Worm (Caenorhabditis elegans) whole organism, L1 larva: ENCODE measurements around the gene ZK1010.10.

ENCODE experiments used
- Y116A8C.19 ChIP-seq: sonication (generic microtip); optimal IDR thresholded peaks from 2 replicates; lab custom pipeline; 2016; ENCODE audit warnings: missing compliant biosample characterization, missing genetic modification characterization, borderline replicate concordance
- aha-1 ChIP-seq: fragments of 150-350 bp; optimal IDR thresholded peaks from 2 replicates; lab custom pipeline; 2014; ENCODE audit warnings: missing biosample characterization, missing genetic modification characterization
- ama-1 ChIP-seq: fragments of 150-350 bp; optimal IDR thresholded peaks from 2 replicates; lab custom pipeline; 2014
- ceh-8 ChIP-seq: fragments of 200-800 bp; sonication (Bioruptor generic); optimal IDR thresholded peaks from 2 replicates; lab custom pipeline; 2018; ENCODE audit warnings: mild to moderate bottlenecking, missing genetic modification characterization, moderate library complexity, missing compliant biosample characterization
- ces-1 ChIP-seq: fragments of 150-350 bp; optimal IDR thresholded peaks from 2 replicates; lab custom pipeline; 2014; ENCODE audit warnings: missing biosample characterization, missing genetic modification reagents, missing genetic modification characterization
- efl-3 ChIP-seq: fragments of 200-800 bp; sonication (Bioruptor generic); optimal IDR thresholded peaks from 2 replicates; lab custom pipeline; 2018; ENCODE audit warnings: mild to moderate bottlenecking, missing genetic modification characterization, missing compliant biosample characterization
- egl-13 ChIP-seq: sonication (generic microtip); optimal IDR thresholded peaks from 2 replicates; lab custom pipeline; 2016; ENCODE audit warnings: missing genotype, missing genetic modification reagents, missing genetic modification characterization, missing compliant biosample characterization
- egl-27 ChIP-seq, 2 experiments: fragments of 150-350 bp in 1 of 2; sonication (generic microtip); optimal IDR thresholded peaks; 3 replicates each; lab custom pipeline; 2017 to 2018; ENCODE audit warnings: missing biosample characterization in 2 of 2, missing genetic modification characterization in 2 of 2, missing genetic modification reagents in 2 of 2
- elt-2 ChIP-seq: sonication (generic microtip); optimal IDR thresholded peaks from 2 replicates; lab custom pipeline; 2016; ENCODE audit warnings: missing genetic modification characterization, mild to moderate bottlenecking, inconsistent platforms, missing compliant biosample characterization, missing genetic modification reagents
- ets-5 ChIP-seq: fragments of 200-800 bp; sonication (Bioruptor generic); IDR thresholded peaks from 2 replicates; pipeline ENCODE4 v1.3.6; 2022; ENCODE audit warnings: missing genetic modification characterization, missing compliant biosample characterization
- fkh-10 ChIP-seq: sonication (generic microtip); optimal IDR thresholded peaks from 2 replicates; lab custom pipeline; 2017; ENCODE audit warnings: missing biosample characterization, missing genetic modification reagents, missing genetic modification characterization
- fos-1 ChIP-seq: fragments of 150-350 bp; optimal IDR thresholded peaks from 2 replicates; lab custom pipeline; 2014; ENCODE audit warnings: missing biosample characterization, missing genetic modification characterization
- grh-1 ChIP-seq: fragments of 200-800 bp; sonication (Bioruptor generic); IDR thresholded peaks from 2 replicates; pipeline ENCODE4 v1.3.6; 2022; ENCODE audit warnings: missing genetic modification reagents, missing genetic modification characterization, missing compliant biosample characterization
- irx-1 ChIP-seq: sonication (generic microtip); optimal IDR thresholded peaks from 2 replicates; lab custom pipeline; 2016; ENCODE audit warnings: missing genetic modification characterization, missing compliant biosample characterization
- lin-13 ChIP-seq: fragments of 150-350 bp; optimal IDR thresholded peaks from 2 replicates; lab custom pipeline; 2014; ENCODE audit warnings: missing biosample characterization, missing genetic modification reagents, missing genetic modification characterization
- lin-14 ChIP-seq: fragments of 200-800 bp; sonication (Bioruptor generic); optimal IDR thresholded peaks from 2 replicates; lab custom pipeline; 2018; ENCODE audit warnings: mild to moderate bottlenecking, missing genetic modification characterization, moderate library complexity, missing compliant biosample characterization
- lin-35 ChIP-seq, 2 experiments: fragments of 150-350 bp; optimal IDR thresholded peaks; 2 replicates each; lab custom pipeline; 2014; ENCODE audit warnings: missing biosample characterization in 2 of 2, missing genetic modification characterization in 2 of 2, missing genetic modification reagents in 2 of 2
- lin-39 ChIP-seq: fragments of 150-350 bp; optimal IDR thresholded peaks from 2 replicates; lab custom pipeline; 2014; ENCODE audit warnings: missing biosample characterization, missing genetic modification reagents, missing genetic modification characterization
- lir-3 ChIP-seq: sonication (generic microtip); optimal IDR thresholded peaks from 2 replicates; lab custom pipeline; 2016; ENCODE audit warnings: mild to moderate bottlenecking, missing genetic modification characterization, moderate library complexity, missing compliant biosample characterization; ENCODE audit not compliant: poor library complexity
- lsy-2 ChIP-seq, 2 experiments: fragments of 150-350 bp; optimal IDR thresholded peaks; 2 replicates each; lab custom pipeline; 2014; ENCODE audit warnings: missing biosample characterization in 2 of 2, missing genetic modification characterization in 2 of 2
- mef-2 ChIP-seq: fragments of 150-350 bp; optimal IDR thresholded peaks from 2 replicates; lab custom pipeline; 2014; ENCODE audit warnings: missing biosample characterization, missing genetic modification characterization
- nhr-12 ChIP-seq: sonication (generic microtip); optimal IDR thresholded peaks from 2 replicates; lab custom pipeline; 2017; ENCODE audit warnings: missing biosample characterization, missing genetic modification characterization
- nhr-19 ChIP-seq: fragments of 200-800 bp; sonication (Bioruptor generic); conservative IDR thresholded peaks from 2 replicates; pipeline ENCODE4 v1.3.6; 2022; ENCODE audit warnings: missing genetic modification characterization, missing compliant biosample characterization
- nhr-20 ChIP-seq: sonication (generic microtip); optimal IDR thresholded peaks from 2 replicates; lab custom pipeline; 2016; ENCODE audit warnings: mild to moderate bottlenecking, missing genetic modification characterization, missing compliant biosample characterization
- nhr-28 ChIP-seq: fragments of 150-350 bp; optimal IDR thresholded peaks from 2 replicates; lab custom pipeline; 2014; ENCODE audit warnings: missing biosample characterization, missing genetic modification characterization
- nhr-47 ChIP-seq: sonication (generic microtip); optimal IDR thresholded peaks from 2 replicates; lab custom pipeline; 2016; ENCODE audit warnings: mild to moderate bottlenecking, missing genetic modification characterization, moderate library complexity, missing compliant biosample characterization
- nhr-71 ChIP-seq: sonication (generic microtip); optimal IDR thresholded peaks from 2 replicates; lab custom pipeline; 2016; ENCODE audit warnings: mild to moderate bottlenecking, missing genetic modification characterization, moderate library complexity, missing compliant biosample characterization
- nhr-84 ChIP-seq: sonication (generic microtip); optimal IDR thresholded peaks from 2 replicates; lab custom pipeline; 2017; ENCODE audit warnings: missing biosample characterization, missing genetic modification characterization
- nhr-85 ChIP-seq: sonication (generic microtip); peaks from one replicate; lab custom pipeline; 2016; ENCODE audit warnings: missing genetic modification characterization, inconsistent platforms, missing compliant biosample characterization
- pag-3 ChIP-seq: sonication (generic microtip); optimal IDR thresholded peaks from 2 replicates; lab custom pipeline; 2017; ENCODE audit warnings: missing genetic modification characterization, mild to moderate bottlenecking, missing compliant biosample characterization, antibody characterized with exemption, borderline replicate concordance; ENCODE audit not compliant: insufficient read depth
- pax-3 ChIP-seq: fragments of 200-800 bp; sonication (Bioruptor generic); optimal IDR thresholded peaks from 2 replicates; lab custom pipeline; 2018; ENCODE audit warnings: mild to moderate bottlenecking, missing genetic modification characterization, moderate library complexity, missing compliant biosample characterization
- pqm-1 ChIP-seq: sonication (generic microtip); optimal IDR thresholded peaks from 3 replicates; lab custom pipeline; 2017; ENCODE audit warnings: missing biosample characterization, missing genetic modification characterization
- rnt-1 ChIP-seq: sonication (generic microtip); optimal IDR thresholded peaks from 2 replicates; lab custom pipeline; 2016; ENCODE audit warnings: mild to moderate bottlenecking, missing genetic modification characterization, moderate library complexity, missing compliant biosample characterization
- snpc-4 ChIP-seq: fragments of 150-350 bp; optimal IDR thresholded peaks from 2 replicates; lab custom pipeline; 2014; ENCODE audit warnings: missing biosample characterization, missing genetic modification characterization
- snu-23 ChIP-seq: sonication (generic microtip); optimal IDR thresholded peaks from 2 replicates; lab custom pipeline; 2016; ENCODE audit warnings: missing genetic modification characterization, missing compliant biosample characterization
- sup-37 ChIP-seq: fragments of 200-800 bp; sonication (Bioruptor generic); optimal IDR thresholded peaks from 2 replicates; lab custom pipeline; 2018; ENCODE audit warnings: mild to moderate bottlenecking, missing genetic modification characterization, missing compliant biosample characterization
- tlp-1 ChIP-seq: fragments of 150-350 bp; optimal IDR thresholded peaks from 2 replicates; lab custom pipeline; 2014; ENCODE audit warnings: missing biosample characterization, missing genetic modification characterization
- unc-98 ChIP-seq: fragments of 200-800 bp; sonication (Bioruptor generic); IDR thresholded peaks from 2 replicates; pipeline ENCODE4 v1.3.6; 2022; ENCODE audit warnings: missing genetic modification characterization, missing compliant biosample characterization
- vab-15 ChIP-seq: sonication (generic microtip); optimal IDR thresholded peaks from 2 replicates; lab custom pipeline; 2017; ENCODE audit warnings: missing genotype, mild to moderate bottlenecking, missing genetic modification characterization, missing compliant biosample characterization
- ztf-11 ChIP-seq, 2 experiments: sonication (generic microtip); optimal IDR thresholded peaks; 2 replicates each; lab custom pipeline; 2016 to 2017; ENCODE audit warnings: missing genetic modification characterization in 2 of 2, missing biosample characterization in 1 of 2, missing compliant biosample characterization in 1 of 2

Gene ZK1010.10

DNA sequence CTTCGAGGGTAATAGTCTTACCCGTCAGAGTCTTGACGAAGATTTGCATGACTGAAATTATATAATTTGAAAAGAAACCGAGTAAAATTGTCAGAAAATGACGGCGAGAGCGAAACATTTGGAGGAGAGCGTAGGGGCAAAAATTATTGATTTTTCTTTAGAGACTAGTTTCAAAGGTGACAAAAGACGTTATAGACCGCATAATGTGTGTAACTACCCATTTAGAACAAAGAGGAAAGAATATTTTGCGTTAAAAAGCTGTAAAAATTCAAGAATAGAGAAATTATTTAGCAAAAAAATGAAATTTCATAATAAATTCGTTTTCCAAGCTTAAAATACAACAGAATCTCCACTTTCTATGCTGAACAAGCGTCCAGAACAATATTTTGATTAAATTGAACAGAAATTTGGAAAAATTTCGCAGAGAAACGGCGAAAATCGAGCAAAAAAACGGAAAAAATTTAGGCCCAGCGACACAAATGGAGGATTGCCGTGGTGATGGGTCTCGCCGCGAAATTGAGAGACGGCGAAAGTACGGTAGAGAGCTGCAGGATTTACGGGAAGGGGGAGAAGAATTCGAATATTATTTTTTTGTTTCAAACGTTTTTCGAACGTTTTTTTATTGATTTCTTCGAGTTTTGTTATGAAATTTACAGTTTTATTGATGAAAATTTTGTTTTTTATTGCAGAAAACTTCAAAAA, 23.6 kb upstream of the ZK1010.10 start, which contains the start of the genes ubq-2 and frg-1 (continued):
- TF ChIP-seq nhr-71 (tag; lab: Kevin White, UChicago) (peak; percentile 93), egl-27 (tag; optimal IDR thresholded peaks at IDR 0.05; lab: Kevin White, UChicago) (no peak), lin-39 (tag; lab: Kevin White, UChicago) (peak; percentile 71), irx-1 (tag; lab: Kevin White, UChicago) (peak; percentile 83), sup-37 (GFP tag; lab: Kevin White, UChicago) (peak; percentile 44), vab-15 (no peak), ets-5 (no peak), lin-35 (GFP tag; optimal IDR thresholded peaks at IDR 0.05; lab: Kevin White, UChicago) (peak; percentile 83 to 91), lin-14 (GFP tag; lab: Kevin White, UChicago) (peak; percentile 87), ama-1 (peak; percentile 26), pax-3 (tag; lab: Kevin White, UChicago) (peak; percentile 64), nhr-85 (tag; lab: Kevin White, UChicago) (peak; percentile 93), elt-2 (tag; lab: Kevin White, UChicago) (peak; percentile 61), pag-3 (tag; lab: Kevin White, UChicago) (no peak), aha-1 (tag; lab: Kevin White, UChicago) (peak; percentile 6), nhr-20 (peak; percentile 86), nhr-28 (no peak), egl-13 (tag; lab: Kevin White, UChicago) (peak; percentile 67), snu-23 (peak; percentile 97), nhr-12 (tag; lab: Kevin White, UChicago) (no peak), lsy-2 (tag; optimal IDR thresholded peaks at IDR 0.05; lab: Kevin White, UChicago) (peak; percentile 100), Y116A8C.19 (tag; lab: Kevin White, UChicago) (no peak), mef-2 (tag; lab: Kevin White, UChicago) (peak; percentile 72), grh-1 (GFP tag; lab: Robert Waterston, UW) (peak; percentile 78), ces-1 (GFP tag; lab: Kevin White, UChicago) (no peak), nhr-84 (tag; lab: Kevin White, UChicago) (no peak), fos-1 (tag; lab: Kevin White, UChicago) (peak; percentile 85), rnt-1 (peak; percentile 93), nhr-19 (GFP tag; lab: Robert Waterston, UW) (peak; percentile 85), pqm-1 (no peak), lir-3 (no peak), snpc-4 (tag; lab: Kevin White, UChicago) (peak; percentile 45), unc-98 (GFP tag; lab: Robert Waterston, UW) (no peak), efl-3 (no peak), tlp-1 (tag; lab: Kevin White, UChicago) (no peak), ceh-8 (GFP tag; lab: Kevin White, UChicago) (peak; percentile 49), nhr-47 (tag; lab: Kevin White, UChicago) (peak; percentile 93), lin-13 (GFP tag; lab: Kevin White, UChicago) (peak; percentile 88), ztf-11 (tag; optimal IDR thresholded peaks at IDR 0.05; lab: Kevin White, UChicago) (peak in 1 of 2 experiments; percentile 64)

DNA sequence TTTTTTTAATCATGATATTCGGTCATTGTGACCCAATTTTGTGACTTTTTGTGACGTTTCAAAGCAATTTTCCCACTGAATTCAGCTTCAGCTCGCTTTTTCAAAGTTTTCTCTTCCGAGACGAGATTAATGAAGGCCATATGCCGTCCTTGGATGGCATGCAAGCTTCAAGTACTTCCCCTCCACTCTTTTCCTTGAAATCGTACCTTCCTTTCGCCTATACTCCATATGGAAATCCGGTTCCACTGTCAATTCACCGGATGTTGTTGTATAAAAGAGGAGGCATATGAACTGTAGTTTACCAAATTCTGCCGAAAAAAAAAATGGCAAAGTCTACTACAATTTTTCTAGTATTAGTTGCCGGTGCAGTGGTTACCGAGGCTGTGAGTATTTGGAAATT, 21.4 kb upstream of the ZK1010.10 start, which contains the start of gene ZK1010.4:
Gene ZK1010.4, plus strand, starts transcription at position 301 of the 400 bp plus-strand sequence.
- TF ChIP-seq lsy-2 (tag; optimal IDR thresholded peaks at IDR 0.05; lab: Kevin White, UChicago) = no peak
- no peak for TF ChIP-seq lin-14 (GFP tag; lab: Kevin White, UChicago)
- TF ChIP-seq unc-98 (GFP tag; lab: Robert Waterston, UW) = no peak
- no peak for TF ChIP-seq pqm-1
- TF ChIP-seq fkh-10 (GFP tag; lab: Kevin White, UChicago) = no peak
